Worm (Caenorhabditis elegans): ENCODE results near the gene atg-7.

Gene atg-7

ce11 chrIV:11112641-11113040, 31.8 kb upstream of the atg-7 start, which contains the start of gene clc-9:
Gene clc-9 (plus strand): TSS chrIV:11112941.
- TF ChIP-seq madf-9 (GFP tag; conservative IDR thresholded peaks at IDR 0.05) (no peak), nhr-76 (tag; optimal IDR thresholded peaks at IDR 0.05) (no peak), nhr-41 (GFP tag; IDR thresholded peaks at IDR 0.05) (no peak), tag-97 (GFP tag; IDR thresholded peaks at IDR 0.05) (no peak), nhr-77 (tag; optimal IDR thresholded peaks at IDR 0.05) (no peak), sdz-12 (GFP tag; optimal IDR thresholded peaks at IDR 0.05) (no peak), lin-29 (GFP tag; IDR thresholded peaks at IDR 0.05) (no peak), F49E8.2 (tag; optimal IDR thresholded peaks at IDR 0.05; ENCODE audit: borderline replicate concordance) (no peak), F26F4.8 (GFP tag; conservative IDR thresholded peaks at IDR 0.05) (no peak), mdl-1 (tag; optimal IDR thresholded peaks at IDR 0.05) (no peak), dmd-8 (GFP tag; IDR thresholded peaks at IDR 0.05) (no peak), nhr-102 (tag; optimal IDR thresholded peaks at IDR 0.05) (no peak)

ce11 chrIV:11111898-11112297, 31.0 kb upstream of the atg-7 start:
- peak; percentile 36 for TF ChIP-seq hlh-30 (tag; optimal IDR thresholded peaks at IDR 0.05; ENCODE audit: insufficient read depth)
- TF ChIP-seq Y105C5A.15 (GFP tag; IDR thresholded peaks at IDR 0.05) = no peak

- TF ChIP-seq mep-1 (tag; optimal IDR thresholded peaks at IDR 0.05) (peak; percentile 47), unc-62 (GFP tag; optimal IDR thresholded peaks at IDR 0.05 in 1 of 2) (peak in 1 of 2 experiments; percentile 87), unc-62 (tag; optimal IDR thresholded peaks at IDR 0.05) (no peak), hif-1 (tag; optimal IDR thresholded peaks at IDR 0.05) (peak in 1 of 2 experiments; percentile 25), snpc-1.2 (GFP tag; IDR thresholded peaks at IDR 0.05) (peak; percentile 50; the same call in 1 of the 2 replicates), aha-1 (tag) (no peak), lin-38 (GFP tag; IDR thresholded peaks at IDR 0.05) (peak; percentile 51), dpl-1 (GFP tag; optimal IDR thresholded peaks at IDR 0.05) (peak; percentile 82), nhr-11 (tag; optimal IDR thresholded peaks at IDR 0.05) (peak; percentile 22), nhr-6 (tag; optimal IDR thresholded peaks at IDR 0.05) (peak; percentile 58), lsy-2 (tag; optimal IDR thresholded peaks at IDR 0.05) (peak in 1 of 2 experiments; percentile 85), nhr-102 (tag; optimal IDR thresholded peaks at IDR 0.05) (no peak), jun-1 (tag; optimal IDR thresholded peaks at IDR 0.05) (no peak), gei-8 (GFP tag; optimal IDR thresholded peaks at IDR 0.05) (no peak), rbr-2 (tag; optimal IDR thresholded peaks at IDR 0.05) (no peak), mes-2 (tag; optimal IDR thresholded peaks at IDR 0.05; ENCODE audit: poor library complexity, severe bottlenecking) (peak; percentile 63), nhr-28 (tag; optimal IDR thresholded peaks at IDR 0.05) (peak; percentile 17), daf-8 (GFP tag; IDR thresholded peaks at IDR 0.05) (no peak), daf-12 (tag; optimal IDR thresholded peaks at IDR 0.05) (no peak), hmg-1.1 (GFP tag; IDR thresholded peaks at IDR 0.05) (0 out of 2 replicates have a peak, but pooled peaks have one; percentile 55), madf-5 (GFP tag; IDR thresholded peaks at IDR 0.05) (no peak), dmd-8 (GFP tag; IDR thresholded peaks at IDR 0.05) (no peak), lin-15B (tag; optimal IDR thresholded peaks at IDR 0.05) (no peak), zip-11 (GFP tag; IDR thresholded peaks at IDR 0.05) (no peak), spr-1 (tag; optimal IDR thresholded peaks at IDR 0.05) (no peak), Y5F2A.4 (GFP tag; optimal IDR thresholded peaks at IDR 0.05) (no peak), hlh-11 (tag; optimal IDR thresholded peaks at IDR 0.05) (peak; percentile 32), tag-97 (GFP tag; IDR thresholded peaks at IDR 0.05) (no peak), zip-2 (tag; optimal IDR thresholded peaks at IDR 0.05) (no peak), nhr-10 (tag; optimal IDR thresholded peaks at IDR 0.05) (no peak), hlh-30 (tag; optimal IDR thresholded peaks at IDR 0.05; ENCODE audit: insufficient read depth) (peak; percentile 43), dve-1 (tag; optimal IDR thresholded peaks at IDR 0.05; ENCODE audit: insufficient read depth) (peak; percentile 46)
These were observed 30.3 kb upstream of the atg-7 start, which contains the start of gene rps-5 for ce11 chrIV:11110995-11111619. Gene rps-5 (minus strand): TSS chrIV:11111045.

All from whole organism, L4 larva.